Worm (Caenorhabditis elegans) whole organism, L2 larva: ENCODE results near the gene Y37E11B.10.
A peak's percentile ranks its signal among the peaks of the same experiment; 100 is the strongest.

ENCODE experiments used
- C34F6.9 ChIP-seq: fragments of 150-350 bp; optimal IDR thresholded peaks from 2 replicates; lab custom pipeline; 2014; ENCODE audit warnings: missing biosample characterization, missing genetic modification characterization
- F13H6.1 ChIP-seq: sonication (generic microtip); optimal IDR thresholded peaks from 2 replicates; lab custom pipeline; 2016; ENCODE audit warnings: missing genetic modification characterization, missing compliant biosample characterization
- R02D3.7 ChIP-seq: fragments of 150-350 bp; optimal IDR thresholded peaks from 2 replicates; lab custom pipeline; 2014; ENCODE audit warnings: missing biosample characterization, missing genetic modification characterization
- Y55F3AM.14 ChIP-seq: fragments of 200-800 bp; sonication (Bioruptor generic); optimal IDR thresholded peaks from 2 replicates; lab custom pipeline; 2018; ENCODE audit warnings: mild to moderate bottlenecking, missing genetic modification characterization, missing compliant biosample characterization
- ZK546.5 ChIP-seq: sonication (generic microtip); optimal IDR thresholded peaks from 2 replicates; lab custom pipeline; 2017; ENCODE audit warnings: missing biosample characterization, missing genetic modification characterization
- alr-1 ChIP-seq: fragments of 150-350 bp; optimal IDR thresholded peaks from 2 replicates; lab custom pipeline; 2014; ENCODE audit warnings: missing biosample characterization, missing genetic modification characterization
- aly-2 ChIP-seq: fragments of 150-350 bp; optimal IDR thresholded peaks from 2 replicates; lab custom pipeline; 2014; ENCODE audit warnings: missing biosample characterization, missing genetic modification characterization
- ama-1 ChIP-seq: fragments of 150-350 bp; optimal IDR thresholded peaks from 2 replicates; lab custom pipeline; 2018; ENCODE audit warnings: inconsistent platforms
- ceh-16 ChIP-seq: fragments of 150-350 bp; optimal IDR thresholded peaks from 2 replicates; lab custom pipeline; 2014; ENCODE audit warnings: missing biosample characterization, missing genetic modification characterization
- ceh-82 ChIP-seq: fragments of 150-350 bp; optimal IDR thresholded peaks from 2 replicates; lab custom pipeline; 2014; ENCODE audit warnings: missing biosample characterization, missing genetic modification characterization
- crh-2 ChIP-seq: sonication (generic microtip); optimal IDR thresholded peaks from 2 replicates; lab custom pipeline; 2017; ENCODE audit warnings: missing biosample characterization, missing genetic modification characterization
- dmd-4 ChIP-seq: sonication (generic microtip); optimal IDR thresholded peaks from 2 replicates; lab custom pipeline; 2017; ENCODE audit warnings: missing biosample characterization, missing genetic modification characterization
- elt-1 ChIP-seq: fragments of 150-350 bp; optimal IDR thresholded peaks from 2 replicates; lab custom pipeline; 2014; ENCODE audit warnings: missing biosample characterization, missing genetic modification characterization
- elt-3 ChIP-seq: sonication (generic microtip); optimal IDR thresholded peaks from 2 replicates; lab custom pipeline; 2017; ENCODE audit warnings: missing biosample characterization, missing genetic modification characterization
- fos-1 ChIP-seq: fragments of 150-350 bp; optimal IDR thresholded peaks from 2 replicates; lab custom pipeline; 2014; ENCODE audit warnings: missing biosample characterization, missing genetic modification characterization
- gmeb-1 ChIP-seq: fragments of 150-350 bp; optimal IDR thresholded peaks from 2 replicates; lab custom pipeline; 2014; ENCODE audit warnings: missing biosample characterization, missing genetic modification characterization
- lin-11 ChIP-seq: fragments of 150-350 bp; sonication (generic microtip); optimal IDR thresholded peaks from 2 replicates; lab custom pipeline; 2014; ENCODE audit warnings: missing biosample characterization, missing genetic modification characterization, inconsistent platforms, mixed read lengths
- lin-13 ChIP-seq: fragments of 150-350 bp; optimal IDR thresholded peaks from 2 replicates; lab custom pipeline; 2014; ENCODE audit warnings: missing biosample characterization, missing genetic modification reagents, missing genetic modification characterization
- lin-39 ChIP-seq: fragments of 150-350 bp; optimal IDR thresholded peaks from 2 replicates; lab custom pipeline; 2014; ENCODE audit warnings: missing biosample characterization, missing genetic modification reagents, missing genetic modification characterization
- lsy-2 ChIP-seq, 2 experiments: fragments of 150-350 bp in 1 of 2; sonication (generic microtip) in 1 of 2; optimal IDR thresholded peaks; 2 replicates each; lab custom pipeline; 2014 to 2017; ENCODE audit warnings: missing biosample characterization in 2 of 2, missing genetic modification characterization in 2 of 2
- mbf-1 ChIP-seq: sonication (generic microtip); optimal IDR thresholded peaks from 2 replicates; lab custom pipeline; 2017; ENCODE audit warnings: missing biosample characterization, missing genetic modification characterization
- mdl-1 ChIP-seq, 2 experiments: fragments of 150-350 bp in 1 of 2; sonication (generic microtip) in 1 of 2; optimal IDR thresholded peaks; 2 replicates each; lab custom pipeline; 2017; ENCODE audit warnings: missing biosample characterization in 2 of 2, missing genetic modification characterization in 2 of 2
- nhr-21 ChIP-seq: fragments of 150-350 bp; optimal IDR thresholded peaks from 2 replicates; lab custom pipeline; 2014; ENCODE audit warnings: missing biosample characterization, missing genetic modification characterization
- nhr-23 ChIP-seq: fragments of 150-350 bp; optimal IDR thresholded peaks from 2 replicates; lab custom pipeline; 2014; ENCODE audit warnings: missing biosample characterization, missing genetic modification reagents, missing genetic modification characterization
- nhr-25 ChIP-seq: fragments of 150-350 bp; sonication (generic microtip); optimal IDR thresholded peaks from 3 replicates; lab custom pipeline; 2014; ENCODE audit warnings: missing biosample characterization, missing genetic modification characterization
- nhr-6 ChIP-seq: fragments of 150-350 bp; optimal IDR thresholded peaks from 2 replicates; lab custom pipeline; 2014; ENCODE audit warnings: missing biosample characterization, missing genetic modification characterization
- nhr-77 ChIP-seq: fragments of 150-350 bp; optimal IDR thresholded peaks from 2 replicates; lab custom pipeline; 2014; ENCODE audit warnings: missing biosample characterization, missing genetic modification characterization
- peb-1 ChIP-seq: fragments of 150-350 bp; optimal IDR thresholded peaks from 2 replicates; lab custom pipeline; 2014; ENCODE audit warnings: missing biosample characterization, missing genetic modification characterization
- sem-4 ChIP-seq: fragments of 150-350 bp; optimal IDR thresholded peaks from 2 replicates; lab custom pipeline; 2014; ENCODE audit warnings: missing biosample characterization, missing genetic modification reagents, missing genetic modification characterization
- skn-1 ChIP-seq: sonication (generic microtip); optimal IDR thresholded peaks from 2 replicates; lab custom pipeline; 2017; ENCODE audit warnings: missing biosample characterization, missing genetic modification characterization
- sma-3 ChIP-seq: sonication (generic microtip); optimal IDR thresholded peaks from 2 replicates; lab custom pipeline; 2016; ENCODE audit warnings: missing genetic modification reagents, missing genetic modification characterization, missing compliant biosample characterization
- sma-9 ChIP-seq, 2 experiments: fragments of 150-350 bp in 1 of 2; sonication (generic microtip) in 1 of 2; optimal IDR thresholded peaks; 2 replicates each; lab custom pipeline; 2014 to 2016; ENCODE audit warnings: missing genetic modification characterization in 2 of 2, mild to moderate bottlenecking in 1 of 2, missing biosample characterization in 1 of 2, missing compliant biosample characterization in 1 of 2, missing genetic modification reagents in 1 of 2, moderate library complexity in 1 of 2
- snpc-4 ChIP-seq: fragments of 150-350 bp; optimal IDR thresholded peaks from 2 replicates; lab custom pipeline; 2014; ENCODE audit warnings: missing biosample characterization, missing genetic modification characterization
- unc-39 ChIP-seq: fragments of 150-350 bp; optimal IDR thresholded peaks from 2 replicates; lab custom pipeline; 2014; ENCODE audit warnings: missing biosample characterization, missing genetic modification characterization
- unc-55 ChIP-seq: fragments of 150-350 bp; sonication (generic microtip); optimal IDR thresholded peaks from 3 replicates; lab custom pipeline; 2014; ENCODE audit warnings: missing biosample characterization, missing genetic modification reagents, missing genetic modification characterization
- unc-62 ChIP-seq: fragments of 150-350 bp; optimal IDR thresholded peaks from 2 replicates; lab custom pipeline; 2014; ENCODE audit warnings: missing biosample characterization, missing genetic modification reagents, missing genetic modification characterization
- zag-1 ChIP-seq: fragments of 150-350 bp; optimal IDR thresholded peaks from 2 replicates; lab custom pipeline; 2014; ENCODE audit warnings: missing biosample characterization, missing genetic modification characterization
- ztf-1 ChIP-seq: fragments of 200-800 bp; sonication (Bioruptor generic); conservative IDR thresholded peaks from 2 replicates; pipeline ENCODE4 v1.3.6; 2022; ENCODE audit warnings: missing genetic modification characterization, missing compliant biosample characterization
- ztf-11 ChIP-seq: sonication (generic microtip); optimal IDR thresholded peaks from 2 replicates; lab custom pipeline; 2017; ENCODE audit warnings: missing biosample characterization, missing genetic modification characterization
- ztf-4 ChIP-seq: fragments of 150-350 bp; optimal IDR thresholded peaks from 2 replicates; lab custom pipeline; 2014; ENCODE audit warnings: missing biosample characterization, missing genetic modification characterization

Gene Y37E11B.10

DNA sequence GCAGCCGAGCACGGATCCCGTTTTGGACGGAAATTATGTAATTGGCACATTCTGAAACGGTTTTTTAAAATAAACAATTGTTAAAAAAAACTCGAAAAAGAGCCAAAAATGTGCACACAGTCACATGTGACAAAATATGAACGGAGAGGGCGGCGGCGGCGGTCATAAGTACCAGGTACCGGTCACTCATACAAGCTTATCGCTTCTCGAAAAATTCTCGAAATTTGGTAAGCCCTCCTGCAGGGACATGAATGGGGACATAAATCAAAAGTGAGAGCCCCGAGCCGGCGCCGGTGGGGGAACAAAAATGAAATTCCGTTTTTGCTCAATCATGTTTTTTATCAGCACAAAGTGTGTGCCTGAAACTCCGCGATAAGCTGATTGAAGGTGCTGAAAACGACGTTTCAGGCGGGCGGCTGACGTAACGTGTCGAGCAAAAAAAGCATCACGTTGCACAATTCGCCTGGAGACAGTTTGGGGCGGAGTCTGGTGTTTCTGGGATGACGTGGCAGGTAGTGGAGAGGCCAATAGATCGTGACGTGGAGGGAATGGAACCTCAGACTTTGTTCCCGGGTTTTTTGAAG, 6.8 kb upstream of the Y37E11B.10 start, which contains the start of gene ltah-1.2:
Gene ltah-1.2, minus strand, starts transcription at position 51 of the 584 bp plus-strand sequence.
- TF ChIP-seq crh-2 (tag; lab: Kevin White, UChicago) (peak; percentile 50), F13H6.1 (peak; percentile 39), sma-9 (GFP tag; optimal IDR thresholded peaks at IDR 0.05; lab: Kevin White, UChicago) (peak; percentile 39), sma-9 (tag; optimal IDR thresholded peaks at IDR 0.05; lab: Kevin White, UChicago) (no peak), C34F6.9 (no peak), fos-1 (tag; lab: Kevin White, UChicago) (peak; percentile 54), nhr-25 (tag; lab: Kevin White, UChicago) (no peak)

DNA sequence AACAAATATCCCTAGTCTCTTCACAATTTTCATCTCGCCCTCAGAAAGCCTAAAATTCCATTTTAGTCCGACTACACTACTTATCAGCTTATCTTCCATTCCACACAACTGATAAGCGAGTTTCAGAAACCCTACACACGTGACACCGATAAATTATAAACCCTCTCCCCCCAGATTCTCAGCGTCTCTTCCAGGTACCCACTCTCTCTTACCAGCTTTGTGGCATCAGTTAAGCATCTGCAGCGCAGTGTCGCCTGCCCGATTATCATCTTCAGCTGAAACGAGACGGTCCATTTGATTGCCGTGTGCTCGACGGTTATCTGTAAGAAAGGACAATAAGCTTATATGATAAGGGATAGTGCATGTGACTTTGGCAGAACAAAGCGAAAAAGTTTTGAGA, 5.6 kb upstream of the Y37E11B.10 start:
- TF ChIP-seq fos-1 (tag; lab: Kevin White, UChicago) = peak; percentile 59
- TF ChIP-seq nhr-25 (tag; lab: Kevin White, UChicago) = no peak
- TF ChIP-seq sem-4 (tag; lab: Kevin White, UChicago) = no peak
- TF ChIP-seq sma-9 (GFP tag; optimal IDR thresholded peaks at IDR 0.05; lab: Kevin White, UChicago) = peak; percentile 52
- TF ChIP-seq sma-9 (tag; optimal IDR thresholded peaks at IDR 0.05; lab: Kevin White, UChicago) = no peak
- TF ChIP-seq alr-1 = no peak
- peak in 1 of 2 experiments; percentile 64 for TF ChIP-seq mdl-1 (tag; optimal IDR thresholded peaks at IDR 0.05; lab: Kevin White, UChicago)
- TF ChIP-seq F13H6.1 = peak; percentile 63
- peak; percentile 45 for TF ChIP-seq gmeb-1
- no peak for TF ChIP-seq snpc-4 (tag; lab: Kevin White, UChicago)
- peak; percentile 66 for TF ChIP-seq crh-2 (tag; lab: Kevin White, UChicago)
- TF ChIP-seq peb-1 (tag; lab: Kevin White, UChicago) = no peak
- peak; percentile 43 for TF ChIP-seq sma-3

DNA sequence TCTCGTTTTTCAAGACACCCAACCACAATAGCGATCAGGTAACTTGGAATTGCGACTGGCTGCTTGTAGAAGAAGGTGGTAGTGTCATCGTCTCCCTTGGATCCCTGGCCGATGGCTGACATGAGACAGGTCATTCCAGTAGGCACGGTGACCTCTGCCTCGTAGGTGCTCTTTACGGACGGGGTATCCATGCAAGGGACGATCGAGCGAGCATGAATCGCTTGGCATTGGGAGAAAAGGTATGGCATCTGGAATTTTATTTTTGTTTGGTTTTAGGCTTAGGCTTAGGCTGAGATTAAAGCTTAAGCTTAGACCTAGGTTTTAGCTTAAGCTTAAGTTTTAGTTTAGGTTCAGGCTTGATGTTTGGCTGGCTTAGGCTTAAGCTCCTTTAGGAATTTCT, 4.7 kb upstream of the Y37E11B.10 start:
- TF ChIP-seq zag-1 (tag; lab: Kevin White, UChicago) (no peak), ceh-16 (tag; lab: Kevin White, UChicago) (no peak), unc-62 (GFP tag; lab: Kevin White, UChicago) (no peak), elt-3 (no peak), skn-1 (no peak), aly-2 (no peak), F13H6.1 (no peak), fos-1 (tag; lab: Kevin White, UChicago) (no peak), unc-39 (tag; lab: Kevin White, UChicago) (no peak), gmeb-1 (no peak), nhr-6 (no peak), sma-3 (no peak), lin-13 (GFP tag; lab: Kevin White, UChicago) (no peak), ama-1 (lab: Kevin White, UChicago) (no peak), Y55F3AM.14 (no peak), ceh-82 (tag; lab: Kevin White, UChicago) (no peak)

DNA sequence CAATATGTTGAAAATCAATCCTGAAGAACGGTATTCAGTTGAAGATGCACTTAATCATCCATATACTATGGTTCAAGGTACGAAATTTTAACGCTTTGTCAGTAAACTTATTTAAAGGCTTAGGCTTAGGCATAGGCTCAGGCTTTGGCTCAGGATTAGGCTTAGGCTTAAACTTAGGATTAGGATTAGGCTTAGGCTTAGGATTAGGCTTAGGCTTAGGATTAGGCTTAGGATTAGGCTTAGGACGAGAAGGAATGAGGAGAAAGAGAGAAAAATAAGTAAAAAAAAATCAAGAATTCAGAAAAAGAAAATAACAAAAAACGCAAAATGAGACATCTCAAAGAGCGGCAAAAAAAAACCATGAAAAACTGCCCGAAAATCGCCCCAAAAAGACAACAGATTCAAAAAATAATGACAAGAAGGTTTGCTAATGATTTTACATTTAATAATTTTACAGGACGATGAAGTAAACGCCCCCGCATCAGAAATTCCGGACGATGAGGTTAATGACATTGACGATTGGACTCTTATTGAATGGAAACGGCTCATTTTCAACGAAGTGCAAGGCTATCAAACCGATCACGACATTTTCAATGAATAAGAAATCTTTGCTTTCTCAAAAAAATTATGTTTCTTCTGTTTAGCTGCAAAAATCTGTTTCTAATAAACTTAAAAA, 2.4 kb upstream of the Y37E11B.10 start:
- TF ChIP-seq C34F6.9 = no peak
- TF ChIP-seq ztf-11 = no peak
- TF ChIP-seq ama-1 (lab: Kevin White, UChicago) = no peak
- no peak for TF ChIP-seq mbf-1
- no peak for TF ChIP-seq sma-3
- TF ChIP-seq lsy-2 (tag; optimal IDR thresholded peaks at IDR 0.05; lab: Kevin White, UChicago) = no peak
- no peak for TF ChIP-seq sma-9 (GFP tag; optimal IDR thresholded peaks at IDR 0.05; lab: Kevin White, UChicago)
- TF ChIP-seq sma-9 (tag; optimal IDR thresholded peaks at IDR 0.05; lab: Kevin White, UChicago) = no peak
- TF ChIP-seq R02D3.7 (tag; lab: Kevin White, UChicago) = no peak
- TF ChIP-seq unc-55 = no peak
- TF ChIP-seq nhr-25 (tag; lab: Kevin White, UChicago) = no peak
- no peak for TF ChIP-seq ceh-82 (tag; lab: Kevin White, UChicago)
- no peak for TF ChIP-seq ZK546.5 (tag; lab: Kevin White, UChicago)
- TF ChIP-seq skn-1 = no peak
- TF ChIP-seq ceh-16 (tag; lab: Kevin White, UChicago) = no peak
- TF ChIP-seq nhr-77 (tag; lab: Kevin White, UChicago) = no peak
- TF ChIP-seq, all 48 proteins: peak for 0

DNA sequence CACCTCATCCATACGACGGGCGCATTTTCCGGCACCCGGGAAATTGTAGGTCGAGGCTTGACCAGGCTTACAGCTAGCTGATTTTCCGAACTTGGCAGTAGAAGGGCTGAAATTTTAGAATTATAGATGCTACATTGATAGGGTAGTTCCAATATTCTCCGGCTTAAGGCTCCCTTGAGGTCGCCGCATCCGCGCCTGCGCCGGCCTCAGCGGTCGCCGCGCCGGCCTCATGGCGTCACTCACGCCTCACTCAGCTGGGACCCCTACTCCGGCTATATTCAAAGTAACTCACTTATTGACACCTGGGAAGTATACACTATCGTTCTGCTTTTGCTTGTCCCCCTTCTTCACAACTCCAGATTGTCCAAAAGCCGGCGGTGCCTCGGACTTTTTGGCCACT, 2.2 kb downstream of the Y37E11B.10 start:
- TF ChIP-seq fos-1 (tag; lab: Kevin White, UChicago) (no peak), nhr-23 (tag; lab: Kevin White, UChicago) (no peak), nhr-21 (tag; lab: Kevin White, UChicago) (no peak), skn-1 (no peak), mbf-1 (no peak), sem-4 (tag; lab: Kevin White, UChicago) (no peak), ztf-4 (tag; lab: Kevin White, UChicago) (no peak), dmd-4 (tag; lab: Kevin White, UChicago) (no peak), elt-1 (no peak), lin-39 (tag; lab: Kevin White, UChicago) (no peak), peb-1 (tag; lab: Kevin White, UChicago) (no peak), aly-2 (no peak), sma-3 (no peak), C34F6.9 (no peak), ztf-1 (GFP tag; lab: Robert Waterston, UW) (no peak), lin-11 (tag; lab: Kevin White, UChicago) (no peak), F13H6.1 (no peak), zag-1 (tag; lab: Kevin White, UChicago) (no peak), nhr-6 (no peak)
